Fruit fly (Drosophila melanogaster) whole organism, embryonic: Measurements from ENCODE around the gene dpy.

Source experiments
- Adf1 ChIP-seq: fragments of 200-800 bp; sonication (Bioruptor generic); IDR thresholded peaks from 2 replicates; pipeline ENCODE4 v1.3.6; 2022; ENCODE audit warnings: missing biosample characterization, missing genetic modification characterization
- Antp ChIP-seq: fragments of 200-800 bp; sonication (Bioruptor generic); optimal IDR thresholded peaks from 3 replicates; lab custom pipeline; 2016; ENCODE audit warnings: missing biosample characterization, missing genetic modification characterization
- Atf6 ChIP-seq: fragments of 200-800 bp; sonication (Bioruptor generic); IDR thresholded peaks from 2 replicates; pipeline ENCODE4 v1.3.6; 2022; ENCODE audit warnings: missing biosample characterization, missing genetic modification characterization
- Blimp-1 ChIP-seq: fragments of 200-800 bp; sonication (Bioruptor generic); optimal IDR thresholded peaks from 3 replicates; lab custom pipeline; 2018; ENCODE audit warnings: missing biosample characterization, missing genetic modification characterization, mild to moderate bottlenecking, moderate library complexity, missing genetic modification reagents
- CG10462 ChIP-seq: fragments of 200-800 bp; sonication (Bioruptor generic); optimal IDR thresholded peaks from 2 replicates; lab custom pipeline; 2016; ENCODE audit warnings: missing biosample characterization, missing genetic modification characterization
- CG11504 ChIP-seq: fragments of 200-800 bp; sonication (Bioruptor generic); optimal IDR thresholded peaks from 3 replicates; lab custom pipeline; 2019; ENCODE audit warnings: missing biosample characterization, mild to moderate bottlenecking, missing genetic modification characterization, moderate library complexity
- CG12071 ChIP-seq: fragments of 200-800 bp; sonication (Bioruptor generic); optimal IDR thresholded peaks from 3 replicates; lab custom pipeline; 2018; ENCODE audit warnings: missing biosample characterization, mild to moderate bottlenecking, missing genetic modification characterization
- CG12219 ChIP-seq: fragments of 200-800 bp; sonication (Bioruptor generic); optimal IDR thresholded peaks from 3 replicates; lab custom pipeline; 2018; ENCODE audit warnings: missing biosample characterization, mild to moderate bottlenecking, missing genetic modification characterization
- CG1233 ChIP-seq: fragments of 200-800 bp; sonication (Bioruptor generic); optimal IDR thresholded peaks from 4 replicates; lab custom pipeline; 2018; ENCODE audit warnings: missing biosample characterization, mild to moderate bottlenecking, missing genetic modification characterization
- CG14441 ChIP-seq: fragments of 200-800 bp; sonication (Bioruptor generic); IDR thresholded peaks from 2 replicates; pipeline ENCODE4 v1.3.6; 2022; ENCODE audit warnings: missing biosample characterization, missing genetic modification characterization
- CG14667 ChIP-seq: fragments of 200-800 bp; sonication (Bioruptor generic); IDR thresholded peaks from 2 replicates; pipeline ENCODE4 v1.3.6; 2022; ENCODE audit warnings: missing biosample characterization, missing genetic modification characterization
- CG17912 ChIP-seq: fragments of 200-800 bp; sonication (Bioruptor generic); optimal IDR thresholded peaks from 2 replicates; lab custom pipeline; 2018; ENCODE audit warnings: missing biosample characterization, mild to moderate bottlenecking, missing genetic modification characterization
- CG3065 ChIP-seq: fragments of 200-800 bp; sonication (Bioruptor generic); optimal IDR thresholded peaks from 2 replicates; lab custom pipeline; 2016; ENCODE audit warnings: missing biosample characterization, missing genetic modification characterization
- CG31365 ChIP-seq: fragments of 200-800 bp; sonication (Bioruptor generic); optimal IDR thresholded peaks from 2 replicates; lab custom pipeline; 2018; ENCODE audit warnings: missing biosample characterization, mild to moderate bottlenecking, missing genetic modification characterization
- CG34224 ChIP-seq: fragments of 200-800 bp; sonication (Bioruptor generic); IDR thresholded peaks from 3 replicates; pipeline ENCODE4 v1.3.6; 2022; ENCODE audit warnings: missing biosample characterization, missing genetic modification characterization; ENCODE audit not compliant: partially characterized antibody
- CG5180 ChIP-seq: fragments of 200-800 bp; sonication (Bioruptor generic); optimal IDR thresholded peaks from 3 replicates; lab custom pipeline; 2017; ENCODE audit warnings: missing biosample characterization, missing genetic modification characterization, mild to moderate bottlenecking, moderate library complexity, missing genetic modification reagents
- CG6791 ChIP-seq: fragments of 200-800 bp; sonication (Bioruptor generic); IDR thresholded peaks from 3 replicates; pipeline ENCODE4 v1.3.6; 2022; ENCODE audit warnings: missing biosample characterization, missing genetic modification characterization; ENCODE audit not compliant: partially characterized antibody
- CG6854 ChIP-seq: fragments of 200-800 bp; sonication (Bioruptor generic); optimal IDR thresholded peaks from 3 replicates; lab custom pipeline; 2017; ENCODE audit warnings: missing biosample characterization, mild to moderate bottlenecking, missing genetic modification characterization
- CG7963 ChIP-seq: fragments of 200-800 bp; sonication (Bioruptor generic); IDR thresholded peaks from 3 replicates; pipeline ENCODE4 v1.3.6; 2022; ENCODE audit warnings: missing biosample characterization, missing genetic modification characterization; ENCODE audit not compliant: partially characterized antibody
- CG7987 ChIP-seq: fragments of 200-800 bp; sonication (Bioruptor generic); optimal IDR thresholded peaks from 2 replicates; lab custom pipeline; 2018; ENCODE audit warnings: missing biosample characterization, mild to moderate bottlenecking, missing genetic modification characterization, moderate library complexity
- CG8478 ChIP-seq: fragments of >200 bp; optimal IDR thresholded peaks from 2 replicates; lab custom pipeline; 2018
- CG9215 ChIP-seq: fragments of 200-800 bp; sonication (Bioruptor generic); IDR thresholded peaks from 2 replicates; pipeline ENCODE4 v1.3.6; 2022; ENCODE audit warnings: missing biosample characterization, missing genetic modification characterization
- CG9797 ChIP-seq: fragments of 200-800 bp; sonication (Bioruptor generic); optimal IDR thresholded peaks from 3 replicates; lab custom pipeline; 2018; ENCODE audit warnings: missing biosample characterization, mild to moderate bottlenecking, missing genetic modification characterization
- Dbx ChIP-seq: fragments of 200-800 bp; sonication (Bioruptor generic); IDR thresholded peaks from 3 replicates; pipeline ENCODE4 v1.3.6; 2022; ENCODE audit warnings: missing biosample characterization, missing genetic modification characterization
- Dip2 ChIP-seq: fragments of 200-800 bp; sonication (Bioruptor generic); IDR thresholded peaks from 2 replicates; pipeline ENCODE4 v1.3.6; 2022; ENCODE audit warnings: missing biosample characterization, missing genetic modification characterization
- ERR ChIP-seq: fragments of 200-800 bp; sonication (Bioruptor generic); optimal IDR thresholded peaks from 2 replicates; lab custom pipeline; 2016; ENCODE audit warnings: missing biosample characterization, missing genetic modification characterization
- Ets65A ChIP-seq: fragments of 200-800 bp; sonication (Bioruptor generic); peaks from one replicate; lab custom pipeline; 2016; ENCODE audit warnings: missing biosample characterization, missing genetic modification characterization
- Ets97D ChIP-seq: fragments of 200-800 bp; sonication (Bioruptor generic); optimal IDR thresholded peaks from 3 replicates; lab custom pipeline; 2016; ENCODE audit warnings: missing biosample characterization, missing genetic modification characterization
- Hr3 ChIP-seq: fragments of 200-800 bp; sonication (Bioruptor generic); optimal IDR thresholded peaks from 3 replicates; lab custom pipeline; 2016; ENCODE audit warnings: missing biosample characterization, missing genetic modification characterization
- Lim3 ChIP-seq: fragments of 200-800 bp; sonication (Bioruptor generic); IDR thresholded peaks from 2 replicates; pipeline ENCODE4 v1.3.6; 2022; ENCODE audit warnings: missing biosample characterization, missing genetic modification characterization
- MBD-R2 ChIP-seq: fragments of 200-800 bp; sonication (Bioruptor generic); IDR thresholded peaks from 2 replicates; pipeline ENCODE4 v1.3.6; 2022; ENCODE audit warnings: missing biosample characterization, missing genetic modification characterization
- Mrtf ChIP-seq: fragments of 200-800 bp; sonication (Bioruptor generic); IDR thresholded peaks from 3 replicates; pipeline ENCODE4 v1.3.6; 2022; ENCODE audit warnings: missing biosample characterization, missing genetic modification characterization
- Optix ChIP-seq: fragments of 200-800 bp; sonication (Bioruptor generic); IDR thresholded peaks from 3 replicates; pipeline ENCODE4 v1.3.6; 2022; ENCODE audit warnings: missing biosample characterization, missing genetic modification characterization
- Tbp ChIP-seq: fragments of >200 bp; optimal IDR thresholded peaks from 2 replicates; lab custom pipeline; 2018; ENCODE audit warnings: missing biosample characterization, missing genetic modification characterization
- Trl ChIP-seq, 3 experiments: fragments of >200 bp in 2 of 3; fragments of 200-800 bp in 1 of 3; sonication (Bioruptor generic) in 1 of 3; optimal IDR thresholded peaks; 2 replicates in 1 of 3; 3 replicates in 2 of 3; lab custom pipeline; 2016 to 2017; ENCODE audit warnings: missing biosample characterization in 1 of 3, missing genetic modification characterization in 1 of 3
- Vsx1 ChIP-seq: fragments of 200-800 bp; sonication (Bioruptor generic); optimal IDR thresholded peaks from 2 replicates; lab custom pipeline; 2017; ENCODE audit warnings: missing biosample characterization, mild to moderate bottlenecking, missing genetic modification characterization, missing genetic modification reagents
- ab ChIP-seq: fragments of 200-800 bp; sonication (Bioruptor generic); optimal IDR thresholded peaks from 2 replicates; lab custom pipeline; 2016; ENCODE audit warnings: missing biosample characterization, missing genetic modification characterization
- az2 ChIP-seq: fragments of 200-800 bp; sonication (Bioruptor generic); optimal IDR thresholded peaks from 3 replicates; lab custom pipeline; 2016; ENCODE audit warnings: missing biosample characterization, missing genetic modification characterization
- gsb-n ChIP-seq: fragments of 200-800 bp; sonication (Bioruptor generic); optimal IDR thresholded peaks from 3 replicates; lab custom pipeline; 2018; ENCODE audit warnings: missing biosample characterization, mild to moderate bottlenecking, missing genetic modification characterization
- hb ChIP-seq: fragments of 200-800 bp; sonication (Bioruptor generic); IDR thresholded peaks from 3 replicates; pipeline ENCODE4 v1.3.6; 2022; ENCODE audit warnings: missing biosample characterization, missing genetic modification characterization; ENCODE audit not compliant: partially characterized antibody
- nerfin-2 ChIP-seq: fragments of 200-800 bp; sonication (Bioruptor generic); IDR thresholded peaks from 2 replicates; pipeline ENCODE4 v1.3.6; 2022; ENCODE audit warnings: missing biosample characterization, missing genetic modification characterization; ENCODE audit not compliant: partially characterized antibody
- rib ChIP-seq: fragments of 200-800 bp; sonication (Bioruptor generic); IDR thresholded peaks from 2 replicates; pipeline ENCODE4 v1.3.6; 2022; ENCODE audit warnings: missing biosample characterization, missing genetic modification characterization
- run ChIP-seq: fragments of 200-800 bp; sonication (Bioruptor generic); optimal IDR thresholded peaks from 3 replicates; lab custom pipeline; 2018; ENCODE audit warnings: missing biosample characterization, mild to moderate bottlenecking, missing genetic modification characterization
- seq ChIP-seq: fragments of 200-800 bp; sonication (Bioruptor generic); IDR thresholded peaks from 2 replicates; pipeline ENCODE4 v1.3.6; 2022; ENCODE audit warnings: missing biosample characterization, missing genetic modification characterization
- slp2 ChIP-seq: fragments of 200-800 bp; sonication (Bioruptor generic); optimal IDR thresholded peaks from 2 replicates; lab custom pipeline; 2016; ENCODE audit warnings: missing biosample characterization, missing genetic modification characterization
- stwl ChIP-seq: fragments of 200-800 bp; sonication (Bioruptor generic); optimal IDR thresholded peaks from 3 replicates; lab custom pipeline; 2018; ENCODE audit warnings: missing biosample characterization, mild to moderate bottlenecking, missing genetic modification characterization, moderate library complexity
- tap ChIP-seq: fragments of 200-800 bp; optimal IDR thresholded peaks from 3 replicates; lab custom pipeline; 2019; ENCODE audit warnings: missing biosample characterization, mild to moderate bottlenecking, missing genetic modification characterization, moderate library complexity
- tgo ChIP-seq: fragments of 200-800 bp; sonication (Bioruptor generic); IDR thresholded peaks from 3 replicates; pipeline ENCODE4 v1.3.6; 2022; ENCODE audit warnings: missing biosample characterization, missing genetic modification characterization
- tna ChIP-seq: fragments of 200-800 bp; sonication (Bioruptor generic); IDR thresholded peaks from 2 replicates; pipeline ENCODE4 v1.3.6; 2022; ENCODE audit warnings: missing biosample characterization, missing genetic modification characterization; ENCODE audit not compliant: partially characterized antibody
- trh ChIP-seq: fragments of 200-800 bp; sonication (Bioruptor generic); optimal IDR thresholded peaks from 2 replicates; lab custom pipeline; 2016; ENCODE audit warnings: missing biosample characterization, missing genetic modification characterization
- zen2 ChIP-seq: fragments of 200-800 bp; sonication (Bioruptor generic); IDR thresholded peaks from 3 replicates; pipeline ENCODE4 v1.3.6; 2022; ENCODE audit warnings: missing biosample characterization, missing genetic modification characterization; ENCODE audit not compliant: partially characterized antibody

Gene dpy

DNA sequence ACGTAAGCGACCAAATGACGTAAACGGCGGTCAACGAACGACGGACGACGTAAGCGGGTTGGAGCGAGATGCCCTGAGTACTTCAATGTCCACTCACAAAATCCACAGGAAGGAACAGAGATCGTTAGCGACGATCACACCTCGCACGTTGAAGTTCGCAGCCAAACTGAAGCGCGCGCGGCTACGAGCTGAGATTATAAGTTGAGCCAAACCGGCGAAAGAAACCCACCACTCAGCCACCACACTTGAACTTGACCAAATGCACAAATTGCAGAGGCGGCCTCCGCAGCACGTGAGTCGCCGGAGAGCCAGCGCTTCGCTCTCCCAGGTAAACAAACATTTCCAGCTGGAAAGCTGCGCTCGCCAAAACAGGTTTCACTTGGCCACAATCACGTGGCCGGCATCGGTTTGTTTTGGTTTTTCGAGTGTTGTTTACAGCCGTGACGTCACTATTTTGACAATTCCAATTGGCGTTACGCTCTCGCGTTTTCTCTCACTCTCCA is at the start of gene dpy:
Gene dpy, minus strand, starts transcription at position 161 of the 503 bp plus-strand sequence.
- no peak for TF ChIP-seq Dbx (GFP tag; lab: Robert Waterston, UW)
- no peak for TF ChIP-seq CG9215 (GFP tag; lab: Robert Waterston, UW)
- TF ChIP-seq Ets65A (GFP tag; lab: Kevin White, UChicago), result peak; percentile 13
- TF ChIP-seq hb (GFP tag; lab: Robert Waterston, UW), result no peak
- no peak for TF ChIP-seq Antp
- no peak for TF ChIP-seq CG11504 (tag; lab: Kevin White, UChicago)
- no peak for TF ChIP-seq gsb-n (tag; lab: Kevin White, UChicago)
- TF ChIP-seq ab (GFP tag; lab: Kevin White, UChicago), result no peak
- TF ChIP-seq Atf6 (GFP tag; lab: Robert Waterston, UW), result no peak
- TF ChIP-seq CG17912, result no peak
- TF ChIP-seq run (tag; lab: Kevin White, UChicago), result no peak
- TF ChIP-seq rib (GFP tag; lab: Robert Waterston, UW), result no peak; the same call in 1 of the 2 replicates
- no peak for TF ChIP-seq Vsx1 (GFP tag; lab: Kevin White, UChicago)
- TF ChIP-seq CG31365 (tag; lab: Kevin White, UChicago), result no peak
- no peak for TF ChIP-seq MBD-R2 (GFP tag; lab: Robert Waterston, UW)
- no peak for TF ChIP-seq CG14667 (GFP tag; lab: Robert Waterston, UW)
- TF ChIP-seq trh (GFP tag; lab: Kevin White, UChicago), result no peak
- no peak for TF ChIP-seq CG14441 (GFP tag; lab: Robert Waterston, UW)
- no peak for TF ChIP-seq CG6854
- TF ChIP-seq Tbp (GFP tag; lab: Kevin White, UChicago), result no peak
- no peak for TF ChIP-seq tna
- no peak for TF ChIP-seq slp2
- TF ChIP-seq CG34224 (GFP tag; lab: Robert Waterston, UW), result peak; percentile 50; the same call in 1 of the 3 replicates
- no peak for TF ChIP-seq ERR (GFP tag; lab: Kevin White, UChicago)
- TF ChIP-seq zen2 (GFP tag; lab: Robert Waterston, UW), result peak; percentile 20; the same call in 1 of the 3 replicates
- TF ChIP-seq CG9797 (GFP tag; lab: Kevin White, UChicago), result no peak
- no peak for TF ChIP-seq CG8478
- no peak for TF ChIP-seq Ets97D
- TF ChIP-seq CG7963 (GFP tag; lab: Robert Waterston, UW), result 0 out of 3 replicates have a peak, but pooled peaks have one; percentile 23
- TF ChIP-seq Optix (GFP tag; lab: Robert Waterston, UW), result no peak
- no peak for TF ChIP-seq tgo
- TF ChIP-seq CG5180 (GFP tag; lab: Kevin White, UChicago), result peak; percentile 36
- TF ChIP-seq az2, result no peak
- no peak for TF ChIP-seq Mrtf (GFP tag; lab: Robert Waterston, UW)
- no peak for TF ChIP-seq CG12071 (GFP tag; lab: Kevin White, UChicago)
- no peak for TF ChIP-seq seq (GFP tag; lab: Robert Waterston, UW)
- TF ChIP-seq CG3065 (GFP tag; lab: Kevin White, UChicago), result no peak
- TF ChIP-seq Lim3 (GFP tag; lab: Robert Waterston, UW), result no peak
- TF ChIP-seq CG6791, result peak; percentile 47; the same call in 1 of the 3 replicates
- TF ChIP-seq Dip2 (GFP tag; lab: Robert Waterston, UW), result no peak
- TF ChIP-seq Adf1, result no peak
- TF ChIP-seq Hr3, result no peak
- no peak for TF ChIP-seq CG10462 (GFP tag; lab: Kevin White, UChicago)
- TF ChIP-seq tap, result no peak
- no peak for TF ChIP-seq CG1233 (GFP tag; lab: Kevin White, UChicago)
- no peak for TF ChIP-seq CG12219 (GFP tag; lab: Kevin White, UChicago)
- TF ChIP-seq nerfin-2 (GFP tag; lab: Robert Waterston, UW), result no peak
- TF ChIP-seq Blimp-1, result no peak
- peak; percentile 59 to 62 for TF ChIP-seq Trl (optimal IDR thresholded peaks at IDR 0.05; lab: Kevin White, UChicago)
- no peak for TF ChIP-seq Trl (GFP tag; optimal IDR thresholded peaks at IDR 0.05; lab: Kevin White, UChicago)
- no peak for TF ChIP-seq stwl (tag; lab: Kevin White, UChicago)
- no peak for TF ChIP-seq CG7987 (GFP tag; lab: Kevin White, UChicago)
